Worm (Caenorhabditis elegans) whole organism, L4/young adult: ENCODE data around the gene C26B9.5.
A peak's percentile ranks its signal among the peaks of the same experiment; 100 is the strongest.

ENCODE experiments used
- W03F9.2 ChIP-seq: fragments of 150-350 bp; optimal IDR thresholded peaks from 2 replicates; lab custom pipeline; 2014; ENCODE audit warnings: missing biosample characterization, missing genetic modification characterization
- dao-5 ChIP-seq: sonication (generic microtip); optimal IDR thresholded peaks from 2 replicates; lab custom pipeline; 2016; ENCODE audit warnings: missing genotype, missing genetic modification characterization, moderate library complexity, missing compliant biosample characterization
- him-1 ChIP-seq: sonication (generic microtip); optimal IDR thresholded peaks from 2 replicates; lab custom pipeline; 2016; ENCODE audit warnings: missing genotype, missing genetic modification reagents, missing genetic modification characterization, missing compliant biosample characterization

C26B9.5 gene

ce11 chrX:5366613-5367012 is 37.3 kb downstream of the C26B9.5 start:
- TF ChIP-seq dao-5: no peak
- TF ChIP-seq him-1 (tag; lab: Kevin White, UChicago): no peak
- no peak for TF ChIP-seq W03F9.2 (tag; lab: Kevin White, UChicago)

- no peak for TF ChIP-seq dao-5
- TF ChIP-seq him-1 (tag; lab: Kevin White, UChicago): peak; percentile 40
- TF ChIP-seq W03F9.2 (tag; lab: Kevin White, UChicago): no peak
These were observed 38.9 kb downstream of the C26B9.5 start, which contains the start of gene jkk-1 for ce11 chrX:5368220-5368619. jkk-1 (plus strand) TSS chrX:5368468.

- TF ChIP-seq W03F9.2 (tag; lab: Kevin White, UChicago): no peak
- no peak for TF ChIP-seq him-1 (tag; lab: Kevin White, UChicago)
- TF ChIP-seq dao-5: no peak
These were observed 41.3 kb downstream of the C26B9.5 start for ce11 chrX:5370605-5371004.

ce11 chrX:5372638-5373037 is 43.4 kb downstream of the C26B9.5 start, which contains the start of gene F35C8.8:
F35C8.8 (minus strand) TSS chrX:5372639.
- no peak for TF ChIP-seq W03F9.2 (tag; lab: Kevin White, UChicago)
- no peak for TF ChIP-seq dao-5
- no peak for TF ChIP-seq him-1 (tag; lab: Kevin White, UChicago)

ce11 chrX:5373597-5373996 is 44.3 kb downstream of the C26B9.5 start:
- TF ChIP-seq him-1 (tag; lab: Kevin White, UChicago) (no peak), W03F9.2 (tag; lab: Kevin White, UChicago) (no peak), dao-5 (no peak)

ce11 chrX:5374742-5375141 is 45.5 kb downstream of the C26B9.5 start, which contains the start of gene sek-4:
sek-4 (plus strand) TSS chrX:5375059.
- TF ChIP-seq him-1 (tag; lab: Kevin White, UChicago) (no peak), W03F9.2 (tag; lab: Kevin White, UChicago) (no peak), dao-5 (no peak)

- TF ChIP-seq W03F9.2 (tag; lab: Kevin White, UChicago): no peak
- TF ChIP-seq him-1 (tag; lab: Kevin White, UChicago): no peak
- TF ChIP-seq dao-5: no peak
These were observed 48.0 kb downstream of the C26B9.5 start, which contains the start of gene sek-5 for ce11 chrX:5377307-5377706. sek-5 (plus strand) TSS chrX:5377607.
